Fruit fly (Drosophila melanogaster): Measurements from ENCODE around the gene CG43954.

- TF ChIP-seq CG8319 (GFP tag; optimal IDR thresholded peaks at IDR 0.05) (no peak), Eip93F (GFP tag; optimal IDR thresholded peaks at IDR 0.05) (no peak), CG16779 (tag; optimal IDR thresholded peaks at IDR 0.05) (no peak), CG6808 (GFP tag; optimal IDR thresholded peaks at IDR 0.05) (no peak), dac (GFP tag; optimal IDR thresholded peaks at IDR 0.05) (no peak), dsx (GFP tag; optimal IDR thresholded peaks at IDR 0.05; ENCODE audit: poor library complexity, severe bottlenecking) (no peak), CG4318 (GFP tag; optimal IDR thresholded peaks at IDR 0.05) (no peak), Eip75B (GFP tag; optimal IDR thresholded peaks at IDR 0.05) (no peak), Sox15 (GFP tag; optimal IDR thresholded peaks at IDR 0.05) (no peak), fd85E (GFP tag; optimal IDR thresholded peaks at IDR 0.05) (no peak), OdsH (GFP tag; optimal IDR thresholded peaks at IDR 0.05) (no peak)
These were observed 16.6 kb upstream of the CG43954 start, which contains the start of gene PGRP-SB1 for dm6 chr3L:16727939-16728635.

Measured in whole organism, prepupa.